Fruit fly (Drosophila melanogaster): ENCODE measurements around the gene Saf-B.

The Saf-B gene

DNA sequence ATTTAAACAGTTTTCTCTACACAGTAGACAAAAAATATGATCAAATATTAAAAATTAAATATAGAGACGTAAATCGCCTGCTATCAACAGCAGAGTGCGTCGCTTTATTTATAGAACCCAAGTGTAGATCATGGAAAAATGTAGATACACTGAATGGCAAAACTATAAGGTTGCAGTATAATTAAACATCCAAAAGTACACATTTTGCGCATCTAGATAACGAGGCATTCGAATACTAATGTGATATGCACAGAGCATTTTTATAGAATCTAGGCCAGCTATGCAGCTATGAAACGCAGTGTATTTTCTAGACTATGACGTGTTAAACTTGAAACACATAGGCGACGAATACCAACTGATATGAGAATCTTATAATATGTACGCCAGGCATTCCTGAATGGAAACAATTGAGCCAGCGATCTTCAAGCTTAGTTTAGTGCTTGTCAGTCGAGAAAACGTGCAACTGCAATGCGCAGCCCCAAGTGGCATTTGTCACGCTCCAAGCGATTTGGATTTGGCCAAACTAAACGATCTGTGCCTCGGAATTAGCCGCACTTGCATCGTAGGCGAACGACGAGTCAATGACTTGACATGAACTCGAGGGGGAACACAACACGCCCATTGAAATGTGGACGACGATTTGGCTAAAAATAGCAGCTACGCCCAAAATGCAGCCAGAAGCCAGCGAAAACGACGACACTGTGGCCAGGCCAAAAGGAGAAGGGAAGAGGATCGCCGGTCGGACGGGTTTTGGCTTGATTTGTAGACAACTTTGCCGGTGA lies 6.2 kb upstream of the Saf-B start (continued):
- peak; percentile 94 for TF ChIP-seq ci (GFP tag; IDR thresholded peaks at IDR 0.05)
- TF ChIP-seq peb (GFP tag; IDR thresholded peaks at IDR 0.05) = peak; percentile 75
- TF ChIP-seq HmgD (GFP tag; optimal IDR thresholded peaks at IDR 0.05) = peak; percentile 7
- TF ChIP-seq E2f1 (GFP tag; IDR thresholded peaks at IDR 0.05) = peak; percentile 87
- TF ChIP-seq eyg (GFP tag; optimal IDR thresholded peaks at IDR 0.05) = peak; percentile 64
- no peak for TF ChIP-seq Deaf1 (tag; optimal IDR thresholded peaks at IDR 0.05)
- no peak for TF ChIP-seq CG33557 (GFP tag; optimal IDR thresholded peaks at IDR 0.05)
- peak; percentile 25 for TF ChIP-seq NC2α (GFP tag; optimal IDR thresholded peaks at IDR 0.05)
- TF ChIP-seq Awh (GFP tag; IDR thresholded peaks at IDR 0.05) = peak; percentile 86
- peak; percentile 96 for TF ChIP-seq CG12769 (tag; optimal IDR thresholded peaks at IDR 0.05)
- TF ChIP-seq Max (GFP tag; optimal IDR thresholded peaks at IDR 0.05) = peak; percentile 73
- peak; percentile 19 for TF ChIP-seq nom (GFP tag; optimal IDR thresholded peaks at IDR 0.05)
- TF ChIP-seq Taf1 (GFP tag; IDR thresholded peaks at IDR 0.05) = peak; percentile 89
- peak; percentile 73 for TF ChIP-seq onecut (GFP tag; IDR thresholded peaks at IDR 0.05)
- TF ChIP-seq CG8089 (GFP tag; optimal IDR thresholded peaks at IDR 0.05) = peak; percentile 74
- TF ChIP-seq CG15601 (tag; optimal IDR thresholded peaks at IDR 0.05) = peak; percentile 68
- TF ChIP-seq CG7786 (GFP tag; optimal IDR thresholded peaks at IDR 0.05) = peak; percentile 92
- TF ChIP-seq luna (GFP tag; optimal IDR thresholded peaks at IDR 0.05) = peak; percentile 69
- TF ChIP-seq CG4854 (GFP tag; optimal IDR thresholded peaks at IDR 0.05) = peak; percentile 76
- no peak for TF ChIP-seq CG7963 (GFP tag; IDR thresholded peaks at IDR 0.05; ENCODE audit: partially characterized antibody)
- TF ChIP-seq Dfd (GFP tag; optimal IDR thresholded peaks at IDR 0.05) = no peak
- TF ChIP-seq pb (GFP tag; optimal IDR thresholded peaks at IDR 0.05) = peak; percentile 74
- TF ChIP-seq CG6813 (GFP tag; optimal IDR thresholded peaks at IDR 0.05) = peak; percentile 90
- peak; percentile 61 for TF ChIP-seq CG4404 (GFP tag; IDR thresholded peaks at IDR 0.05)
- peak; percentile 78 for TF ChIP-seq ab (GFP tag; optimal IDR thresholded peaks at IDR 0.05)
- TF ChIP-seq ems (GFP tag; optimal IDR thresholded peaks at IDR 0.05) = peak; percentile 93
- peak; percentile 63; the same call in 1 of the 2 replicates for TF ChIP-seq CG11085 (GFP tag; IDR thresholded peaks at IDR 0.05)
- TF ChIP-seq jumu (GFP tag; optimal IDR thresholded peaks at IDR 0.05) = peak; percentile 77
- TF ChIP-seq CG6689 (GFP tag; IDR thresholded peaks at IDR 0.05) = peak; percentile 88
- TF ChIP-seq eve (GFP tag; optimal IDR thresholded peaks at IDR 0.05) = no peak
- peak; percentile 77 for TF ChIP-seq wek (GFP tag; optimal IDR thresholded peaks at IDR 0.05)
- peak; percentile 73 for TF ChIP-seq btn (GFP tag; optimal IDR thresholded peaks at IDR 0.05)
- TF ChIP-seq CG12236 (GFP tag; optimal IDR thresholded peaks at IDR 0.05) = peak; percentile 52
- TF ChIP-seq CG1024 (GFP tag; IDR thresholded peaks at IDR 0.05) = peak; percentile 72
- TF ChIP-seq schlank (tag; optimal IDR thresholded peaks at IDR 0.05) = peak; percentile 91
- peak; percentile 92 for TF ChIP-seq CG11456 (GFP tag; IDR thresholded peaks at IDR 0.05)
- peak; percentile 65 for TF ChIP-seq gsb-n (tag; optimal IDR thresholded peaks at IDR 0.05)
- peak; percentile 79 for TF ChIP-seq CG7357 (GFP tag; IDR thresholded peaks at IDR 0.05)
- peak; percentile 76 for TF ChIP-seq lbe (GFP tag; optimal IDR thresholded peaks at IDR 0.05)
- peak; percentile 60 for TF ChIP-seq CG3407 (GFP tag; optimal IDR thresholded peaks at IDR 0.05)
- peak; percentile 90 for TF ChIP-seq Dbx (GFP tag; IDR thresholded peaks at IDR 0.05)
- TF ChIP-seq Lim3 (GFP tag; IDR thresholded peaks at IDR 0.05) = peak; percentile 47; the same call in 1 of the 2 replicates
- TF ChIP-seq pan (optimal IDR thresholded peaks at IDR 0.05) = no peak
- TF ChIP-seq pan (GFP tag; optimal IDR thresholded peaks at IDR 0.05 in 1 of 2, IDR thresholded peaks at IDR 0.05 in 1 of 2) = peak in 1 of 2 experiments; percentile 93
- TF ChIP-seq tx (GFP tag; optimal IDR thresholded peaks at IDR 0.05) = peak; percentile 88
- TF ChIP-seq CTCF (GFP tag; optimal IDR thresholded peaks at IDR 0.05) = peak; percentile 42
- peak; percentile 95 for TF ChIP-seq lab (GFP tag; optimal IDR thresholded peaks at IDR 0.05)
- TF ChIP-seq D19A (tag; optimal IDR thresholded peaks at IDR 0.05) = peak; percentile 83
- TF ChIP-seq CG13287 (GFP tag; IDR thresholded peaks at IDR 0.05; ENCODE audit: partially characterized antibody) = no peak
- peak; percentile 95 for TF ChIP-seq vvl (GFP tag; IDR thresholded peaks at IDR 0.05)
- peak; percentile 89 for TF ChIP-seq CG10366 (GFP tag; IDR thresholded peaks at IDR 0.05)

Measured in whole organism, embryonic.